Fruit fly (Drosophila melanogaster) whole organism, embryonic: ENCODE measurements around the gene Dfd.

Experiments used
- Asciz ChIP-seq: fragments of 200-800 bp; sonication (Bioruptor generic); optimal IDR thresholded peaks from 2 replicates; lab custom pipeline; 2017; ENCODE audit warnings: missing biosample characterization, mild to moderate bottlenecking, missing genetic modification characterization, missing genetic modification reagents
- Bteb2 ChIP-seq: fragments of 200-800 bp; sonication (Bioruptor generic); optimal IDR thresholded peaks from 2 replicates; lab custom pipeline; 2016; ENCODE audit warnings: missing biosample characterization, missing genetic modification characterization
- CG1024 ChIP-seq: fragments of 200-800 bp; sonication (Bioruptor generic); IDR thresholded peaks from 2 replicates; pipeline ENCODE4 v1.3.6; 2022; ENCODE audit warnings: missing biosample characterization, missing genetic modification characterization
- CG10366 ChIP-seq: fragments of 200-800 bp; sonication (Bioruptor generic); IDR thresholded peaks from 2 replicates; pipeline ENCODE4 v1.3.6; 2022; ENCODE audit warnings: missing biosample characterization, missing genetic modification characterization
- CG11093 ChIP-seq: fragments of 200-800 bp; sonication (Bioruptor generic); IDR thresholded peaks from 3 replicates; pipeline ENCODE4 v1.3.6; 2022; ENCODE audit warnings: missing biosample characterization, missing genetic modification characterization
- CG11398 ChIP-seq: fragments of 200-800 bp; sonication (Bioruptor generic); optimal IDR thresholded peaks from 2 replicates; lab custom pipeline; 2016; ENCODE audit warnings: missing biosample characterization, missing genetic modification characterization
- CG11695 ChIP-seq: fragments of 200-800 bp; sonication (Bioruptor generic); IDR thresholded peaks from 3 replicates; pipeline ENCODE4 v1.3.6; 2022; ENCODE audit warnings: missing biosample characterization, missing genetic modification characterization
- CG13624 ChIP-seq: fragments of 200-800 bp; sonication (Bioruptor generic); optimal IDR thresholded peaks from 2 replicates; lab custom pipeline; 2016; ENCODE audit warnings: missing biosample characterization, missing genetic modification characterization
- CG17568 ChIP-seq: fragments of 200-800 bp; sonication (Bioruptor generic); optimal IDR thresholded peaks from 2 replicates; lab custom pipeline; 2018; ENCODE audit warnings: missing biosample characterization, mild to moderate bottlenecking, missing genetic modification characterization, moderate library complexity
- CG2116 ChIP-seq: fragments of 200-800 bp; sonication (Bioruptor generic); optimal IDR thresholded peaks from 3 replicates; lab custom pipeline; 2018; ENCODE audit warnings: missing biosample characterization, mild to moderate bottlenecking, missing genetic modification characterization
- CG3847 ChIP-seq: fragments of 200-800 bp; sonication (Bioruptor generic); IDR thresholded peaks from 2 replicates; pipeline ENCODE4 v1.3.6; 2022; ENCODE audit warnings: missing biosample characterization, missing genetic modification characterization
- CG6175 ChIP-seq: fragments of 200-800 bp; sonication (Bioruptor generic); IDR thresholded peaks from 3 replicates; pipeline ENCODE4 v1.3.6; 2022; ENCODE audit warnings: missing biosample characterization, missing genetic modification characterization
- CG6254 ChIP-seq: fragments of 200-800 bp; sonication (Bioruptor generic); optimal IDR thresholded peaks from 3 replicates; lab custom pipeline; 2017; ENCODE audit warnings: mild to moderate bottlenecking, missing biosample characterization, missing genetic modification reagents, missing genetic modification characterization
- CG6272 ChIP-seq: fragments of 200-800 bp; sonication (Bioruptor generic); IDR thresholded peaks from 2 replicates; pipeline ENCODE4 v1.3.6; 2022; ENCODE audit warnings: missing biosample characterization, missing genetic modification characterization
- CG6689 ChIP-seq: fragments of 200-800 bp; sonication (Bioruptor generic); IDR thresholded peaks from 2 replicates; pipeline ENCODE4 v1.3.6; 2022; ENCODE audit warnings: missing biosample characterization, missing genetic modification characterization
- CG6854 ChIP-seq: fragments of 200-800 bp; sonication (Bioruptor generic); optimal IDR thresholded peaks from 3 replicates; lab custom pipeline; 2017; ENCODE audit warnings: missing biosample characterization, mild to moderate bottlenecking, missing genetic modification characterization
- CG7928 ChIP-seq: fragments of 200-800 bp; sonication (Bioruptor generic); optimal IDR thresholded peaks from 2 replicates; lab custom pipeline; 2017; ENCODE audit warnings: missing biosample characterization, mild to moderate bottlenecking, missing genetic modification characterization
- CG8388 ChIP-seq: fragments of 200-800 bp; sonication (Bioruptor generic); optimal IDR thresholded peaks from 2 replicates; lab custom pipeline; 2019; ENCODE audit warnings: missing biosample characterization, mild to moderate bottlenecking, missing genetic modification characterization, moderate library complexity
- CG8944 ChIP-seq: fragments of 200-800 bp; sonication (Bioruptor generic); optimal IDR thresholded peaks from 3 replicates; lab custom pipeline; 2016; ENCODE audit warnings: missing biosample characterization, missing genetic modification characterization
- CG9437 ChIP-seq: fragments of 200-800 bp; sonication (Bioruptor generic); optimal IDR thresholded peaks from 2 replicates; lab custom pipeline; 2018; ENCODE audit warnings: missing biosample characterization, mild to moderate bottlenecking, missing genetic modification characterization
- Ets65A ChIP-seq: fragments of 200-800 bp; sonication (Bioruptor generic); peaks from one replicate; lab custom pipeline; 2016; ENCODE audit warnings: missing biosample characterization, missing genetic modification characterization
- Lpt ChIP-seq: fragments of >200 bp; optimal IDR thresholded peaks from 2 replicates; lab custom pipeline; 2018; ENCODE audit warnings: missing biosample characterization, missing genetic modification characterization
- NC2α ChIP-seq: fragments of 200-800 bp; sonication (Bioruptor generic); optimal IDR thresholded peaks from 2 replicates; lab custom pipeline; 2016; ENCODE audit warnings: missing biosample characterization, missing genetic modification characterization
- Neu2 ChIP-seq: fragments of 200-800 bp; sonication (Bioruptor generic); optimal IDR thresholded peaks from 3 replicates; lab custom pipeline; 2016; ENCODE audit warnings: missing biosample characterization, missing genetic modification characterization, borderline replicate concordance
- PHDP ChIP-seq: fragments of 200-800 bp; sonication (Bioruptor generic); optimal IDR thresholded peaks from 3 replicates; lab custom pipeline; 2018; ENCODE audit warnings: missing biosample characterization, mild to moderate bottlenecking, missing genetic modification characterization, moderate library complexity
- Rx ChIP-seq: fragments of 200-800 bp; sonication (Bioruptor generic); IDR thresholded peaks from 2 replicates; pipeline ENCODE4 v1.3.6; 2022; ENCODE audit warnings: missing biosample characterization, missing genetic modification characterization
- Sox100B ChIP-seq: fragments of 200-800 bp; sonication (Bioruptor generic); optimal IDR thresholded peaks from 3 replicates; lab custom pipeline; 2018; ENCODE audit warnings: missing biosample characterization, mild to moderate bottlenecking, missing genetic modification characterization
- Spps ChIP-seq: fragments of 200-800 bp; sonication (Bioruptor generic); optimal IDR thresholded peaks from 2 replicates; lab custom pipeline; 2018; ENCODE audit warnings: missing biosample characterization, mild to moderate bottlenecking, missing genetic modification characterization
- aop ChIP-seq: fragments of 200-800 bp; sonication (Bioruptor generic); IDR thresholded peaks from 2 replicates; pipeline ENCODE4 v1.3.6; 2022; ENCODE audit warnings: missing biosample characterization, missing genetic modification characterization
- bab2 ChIP-seq: fragments of 200-800 bp; sonication (Bioruptor generic); optimal IDR thresholded peaks from 2 replicates; lab custom pipeline; 2016; ENCODE audit warnings: missing biosample characterization, missing genetic modification characterization
- btn ChIP-seq: fragments of 200-800 bp; sonication (Bioruptor generic); optimal IDR thresholded peaks from 2 replicates; lab custom pipeline; 2016; ENCODE audit warnings: missing biosample characterization, missing genetic modification characterization
- cad ChIP-seq: fragments of >200 bp; optimal IDR thresholded peaks from 2 replicates; lab custom pipeline; 2017; ENCODE audit warnings: missing biosample characterization, missing genetic modification characterization
- chm ChIP-seq: fragments of 200-800 bp; sonication (Bioruptor generic); IDR thresholded peaks from 2 replicates; pipeline ENCODE4 v1.3.6; 2022; ENCODE audit warnings: missing biosample characterization, missing genetic modification characterization
- dan ChIP-seq: fragments of 200-800 bp; sonication (Bioruptor generic); IDR thresholded peaks from 2 replicates; pipeline ENCODE4 v1.3.6; 2022; ENCODE audit warnings: missing biosample characterization, missing genetic modification characterization
- ems ChIP-seq: fragments of 200-800 bp; sonication (Bioruptor generic); optimal IDR thresholded peaks from 3 replicates; lab custom pipeline; 2016; ENCODE audit warnings: missing biosample characterization, missing genetic modification characterization
- exex ChIP-seq: fragments of 200-800 bp; sonication (Bioruptor generic); optimal IDR thresholded peaks from 4 replicates; lab custom pipeline; 2018; ENCODE audit warnings: missing biosample characterization, mild to moderate bottlenecking, missing genetic modification characterization, moderate library complexity
- eyg ChIP-seq: fragments of 200-800 bp; sonication (Bioruptor generic); optimal IDR thresholded peaks from 3 replicates; lab custom pipeline; 2016; ENCODE audit warnings: missing biosample characterization, missing genetic modification characterization
- her ChIP-seq: fragments of 200-800 bp; sonication (Bioruptor generic); optimal IDR thresholded peaks from 2 replicates; lab custom pipeline; 2016; ENCODE audit warnings: missing biosample characterization, missing genetic modification characterization
- lbe ChIP-seq: fragments of 200-800 bp; sonication (Bioruptor generic); optimal IDR thresholded peaks from 2 replicates; lab custom pipeline; 2016; ENCODE audit warnings: missing biosample characterization, mild to moderate bottlenecking, missing genetic modification characterization
- luna ChIP-seq: fragments of 200-800 bp; sonication (Bioruptor generic); optimal IDR thresholded peaks from 2 replicates; lab custom pipeline; 2016; ENCODE audit warnings: missing biosample characterization, missing genetic modification characterization
- mam ChIP-seq: fragments of 200-800 bp; sonication (Bioruptor generic); optimal IDR thresholded peaks from 3 replicates; lab custom pipeline; 2016; ENCODE audit warnings: missing biosample characterization, missing genetic modification characterization
- mld ChIP-seq: fragments of 200-800 bp; sonication (Bioruptor generic); IDR thresholded peaks from 3 replicates; pipeline ENCODE4 v1.3.6; 2022; ENCODE audit warnings: missing biosample characterization, missing genetic modification characterization; ENCODE audit not compliant: partially characterized antibody
- nmo ChIP-seq: fragments of 200-800 bp; sonication (Bioruptor generic); optimal IDR thresholded peaks from 2 replicates; lab custom pipeline; 2018; ENCODE audit warnings: missing biosample characterization, mild to moderate bottlenecking, missing genetic modification characterization, moderate library complexity
- prd ChIP-seq, 3 experiments: fragments of >200 bp in 2 of 3; fragments of 200-800 bp in 1 of 3; sonication (Bioruptor generic) in 1 of 3; optimal IDR thresholded peaks in 2 of 3; IDR thresholded peaks in 1 of 3; 2 replicates in 2 of 3; 3 replicates in 1 of 3; pipeline versions ENCODE4 v1.3.6 to Lab custom; 2017 to 2022; ENCODE audit warnings: missing biosample characterization in 1 of 3, missing genetic modification characterization in 1 of 3
- rib ChIP-seq: fragments of 200-800 bp; sonication (Bioruptor generic); IDR thresholded peaks from 2 replicates; pipeline ENCODE4 v1.3.6; 2022; ENCODE audit warnings: missing biosample characterization, missing genetic modification characterization
- slbo ChIP-seq: fragments of 200-800 bp; sonication (Bioruptor generic); IDR thresholded peaks from 2 replicates; pipeline ENCODE4 v1.3.6; 2022; ENCODE audit warnings: missing biosample characterization, missing genetic modification characterization
- slp2 ChIP-seq: fragments of 200-800 bp; sonication (Bioruptor generic); optimal IDR thresholded peaks from 2 replicates; lab custom pipeline; 2016; ENCODE audit warnings: missing biosample characterization, missing genetic modification characterization
- trem ChIP-seq: fragments of 200-800 bp; optimal IDR thresholded peaks from 3 replicates; lab custom pipeline; 2019; ENCODE audit warnings: missing biosample characterization, mild to moderate bottlenecking, missing genetic modification characterization, moderate library complexity
- ttk ChIP-seq: fragments of 200-800 bp; sonication (Bioruptor generic); IDR thresholded peaks from 2 replicates; pipeline ENCODE4 v2.1.2; 2022; ENCODE audit warnings: missing biosample characterization, missing genetic modification characterization
- unc-4 ChIP-seq: fragments of 200-800 bp; sonication (Bioruptor generic); IDR thresholded peaks from 2 replicates; pipeline ENCODE4 v1.3.6; 2022; ENCODE audit warnings: missing biosample characterization, missing genetic modification characterization; ENCODE audit not compliant: partially characterized antibody

The Dfd gene

dm6 chr3R:6760755-6761647, 30.6 kb upstream of the Dfd start (continued):
- TF ChIP-seq lbe (GFP tag; lab: Kevin White, UChicago): no peak
- no peak for TF ChIP-seq CG6689 (GFP tag; lab: Robert Waterston, UW)
- TF ChIP-seq CG11695 (GFP tag; lab: Robert Waterston, UW): no peak
- no peak for TF ChIP-seq CG6854 (GFP tag; lab: Kevin White, UChicago)
- TF ChIP-seq CG11093 (GFP tag; lab: Robert Waterston, UW): no peak
- TF ChIP-seq bab2 (GFP tag; lab: Kevin White, UChicago): no peak
- peak; percentile 2 for TF ChIP-seq CG13624 (GFP tag; lab: Kevin White, UChicago)
- no peak for TF ChIP-seq CG10366 (GFP tag; lab: Robert Waterston, UW)
- TF ChIP-seq CG1024 (GFP tag; lab: Robert Waterston, UW): no peak
- no peak for TF ChIP-seq unc-4 (GFP tag; lab: Robert Waterston, UW)
- peak; percentile 10 for TF ChIP-seq Spps (tag; lab: Kevin White, UChicago)
- no peak for TF ChIP-seq Rx
- no peak for TF ChIP-seq rib (GFP tag; lab: Robert Waterston, UW)
- peak; percentile 32 for TF ChIP-seq Ets65A
- no peak for TF ChIP-seq Bteb2 (GFP tag; lab: Kevin White, UChicago)
- no peak for TF ChIP-seq prd (optimal IDR thresholded peaks at IDR 0.05; lab: Kevin White, UChicago)
- peak; percentile 61; the same call in 2 of the 3 replicates for TF ChIP-seq prd (GFP tag; IDR thresholded peaks at IDR 0.05; lab: Robert Waterston, UW)
- no peak for TF ChIP-seq aop (GFP tag; lab: Robert Waterston, UW)
- TF ChIP-seq CG11398 (GFP tag; lab: Kevin White, UChicago): no peak
- peak; percentile 98 for TF ChIP-seq CG8388 (GFP tag; lab: Kevin White, UChicago)
- TF ChIP-seq eyg: no peak
- no peak for TF ChIP-seq dan (GFP tag; lab: Robert Waterston, UW)
- no peak for TF ChIP-seq NC2α (GFP tag; lab: Kevin White, UChicago)
- no peak for TF ChIP-seq CG6175 (GFP tag; lab: Robert Waterston, UW)
- TF ChIP-seq CG9437 (GFP tag; lab: Kevin White, UChicago): peak; percentile 19
- TF ChIP-seq ttk: no peak
- TF ChIP-seq luna (GFP tag; lab: Kevin White, UChicago): no peak
- no peak for TF ChIP-seq mld (GFP tag; lab: Robert Waterston, UW)
- peak; percentile 43 for TF ChIP-seq PHDP (tag; lab: Kevin White, UChicago)
- TF ChIP-seq chm: no peak
- TF ChIP-seq exex: no peak
- no peak for TF ChIP-seq ems (GFP tag; lab: Kevin White, UChicago)
- peak; percentile 13 for TF ChIP-seq trem
- no peak for TF ChIP-seq Asciz (GFP tag; lab: Kevin White, UChicago)
- TF ChIP-seq CG17568 (GFP tag; lab: Kevin White, UChicago): no peak
- no peak for TF ChIP-seq CG3847
- TF ChIP-seq nmo (GFP tag; lab: Kevin White, UChicago): peak; percentile 46
- no peak for TF ChIP-seq CG2116 (GFP tag; lab: Kevin White, UChicago)
- TF ChIP-seq slp2 (GFP tag; lab: Kevin White, UChicago): no peak
- no peak for TF ChIP-seq Lpt (GFP tag; lab: Kevin White, UChicago)
- no peak for TF ChIP-seq CG7928 (GFP tag; lab: Kevin White, UChicago)
- peak; percentile 85 for TF ChIP-seq cad (GFP tag; lab: Kevin White, UChicago)
- TF ChIP-seq Sox100B: peak; percentile 55
- no peak for TF ChIP-seq btn (GFP tag; lab: Kevin White, UChicago)
- peak; percentile 16 for TF ChIP-seq CG6254 (GFP tag; lab: Kevin White, UChicago)
- no peak for TF ChIP-seq Neu2 (GFP tag; lab: Kevin White, UChicago)
- no peak for TF ChIP-seq CG8944 (GFP tag; lab: Kevin White, UChicago)
- TF ChIP-seq her (GFP tag; lab: Kevin White, UChicago): no peak
- 0 out of 2 replicates have a peak, but pooled peaks have one; percentile 2 for TF ChIP-seq slbo (GFP tag; lab: Robert Waterston, UW)
- TF ChIP-seq CG6272 (GFP tag; lab: Robert Waterston, UW): no peak
- peak; percentile 16 for TF ChIP-seq mam (GFP tag; lab: Kevin White, UChicago)
